Worm (Caenorhabditis elegans): ENCODE results near the gene gei-4.

The gei-4 gene

DNA sequence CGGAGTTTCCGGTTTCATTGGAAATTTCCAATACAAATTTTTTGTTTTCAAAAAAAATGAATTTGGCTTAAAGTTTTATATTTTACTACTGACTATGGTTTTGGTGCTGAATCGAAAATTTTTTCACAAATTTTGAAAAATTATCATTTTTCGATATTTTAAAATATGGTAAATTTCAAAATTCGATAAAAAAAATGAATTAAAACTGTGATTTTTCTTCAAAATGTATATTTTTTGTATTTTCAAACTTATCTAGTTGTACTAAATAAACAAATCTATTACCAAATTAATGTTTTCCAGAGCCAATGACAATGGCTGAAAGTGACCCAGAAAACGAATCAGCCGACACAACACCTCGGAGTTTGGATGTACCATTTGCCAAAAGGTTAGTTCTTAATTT is 11.0 kb upstream of the gei-4 start, which contains the start of gene pll-1:
Gene pll-1 (plus strand): TSS at position 301 of the 400 bp plus-strand sequence.
- TF ChIP-seq nhr-42 (GFP tag; IDR thresholded peaks at IDR 0.05) (no peak), aha-1 (tag) (peak; percentile 26)

DNA sequence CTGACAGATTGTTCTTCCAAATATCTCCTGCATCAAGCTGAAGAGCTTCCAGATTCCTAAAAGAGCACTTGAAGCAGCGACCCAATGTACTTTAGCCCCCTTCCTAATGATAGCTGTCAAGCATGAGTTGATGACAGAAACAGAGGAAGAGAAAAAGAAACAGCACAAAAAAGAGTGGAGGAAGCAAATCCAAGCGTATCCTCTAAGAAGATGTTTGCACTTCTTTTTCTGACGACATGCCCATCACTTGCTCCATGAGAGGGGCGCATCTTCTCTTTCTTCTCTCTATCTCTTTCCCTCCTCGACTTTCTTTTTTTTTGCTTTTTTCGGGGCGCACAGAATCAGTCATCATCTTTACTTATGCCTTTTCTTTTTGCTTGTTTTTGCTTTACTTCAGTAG is 5.7 kb upstream of the gei-4 start:
- no peak for TF ChIP-seq hif-1 (tag; optimal IDR thresholded peaks at IDR 0.05)
- TF ChIP-seq duxl-1 (tag; optimal IDR thresholded peaks at IDR 0.05; ENCODE audit: poor library complexity) = no peak
- TF ChIP-seq ctbp-1 (GFP tag; IDR thresholded peaks at IDR 0.05) = 0 out of 2 replicates have a peak, but pooled peaks have one; percentile 37
- TF ChIP-seq ceh-82 (tag; optimal IDR thresholded peaks at IDR 0.05) = no peak
- TF ChIP-seq mdl-1 (tag; optimal IDR thresholded peaks at IDR 0.05) = no peak
- no peak for TF ChIP-seq D1046.2 (GFP tag; IDR thresholded peaks at IDR 0.05)
- no peak for TF ChIP-seq nhr-10 (tag; optimal IDR thresholded peaks at IDR 0.05)
- no peak for TF ChIP-seq spr-3 (GFP tag; optimal IDR thresholded peaks at IDR 0.05)
- TF ChIP-seq dmd-9 (GFP tag; IDR thresholded peaks at IDR 0.05) = no peak
- TF ChIP-seq lin-38 (GFP tag; IDR thresholded peaks at IDR 0.05) = no peak
- TF ChIP-seq pha-4 (GFP tag; IDR thresholded peaks at IDR 0.05) = no peak
- TF ChIP-seq pha-4 (tag; optimal IDR thresholded peaks at IDR 0.05) = no peak
- TF ChIP-seq spr-1 (tag; optimal IDR thresholded peaks at IDR 0.05) = no peak
- TF ChIP-seq nhr-76 (tag; optimal IDR thresholded peaks at IDR 0.05) = no peak
- TF ChIP-seq T26A8.4 (GFP tag; IDR thresholded peaks at IDR 0.05) = no peak
- TF ChIP-seq F49E8.2 (tag; optimal IDR thresholded peaks at IDR 0.05; ENCODE audit: borderline replicate concordance) = no peak
- TF ChIP-seq aha-1 (tag) = peak; percentile 32
- no peak for TF ChIP-seq nhr-41 (GFP tag; IDR thresholded peaks at IDR 0.05)
- TF ChIP-seq php-3 (GFP tag; IDR thresholded peaks at IDR 0.05) = no peak
- TF ChIP-seq unc-62 (GFP tag; optimal IDR thresholded peaks at IDR 0.05 in 1 of 2) = peak in 1 of 2 experiments; percentile 77
- TF ChIP-seq unc-62 (tag; optimal IDR thresholded peaks at IDR 0.05) = no peak
- no peak for TF ChIP-seq R02D3.7 (tag; optimal IDR thresholded peaks at IDR 0.05)
- no peak for TF ChIP-seq zfp-2 (tag; optimal IDR thresholded peaks at IDR 0.05)
- no peak for TF ChIP-seq egl-43 (GFP tag; IDR thresholded peaks at IDR 0.05)
- no peak for TF ChIP-seq ces-1 (GFP tag; optimal IDR thresholded peaks at IDR 0.05)

DNA sequence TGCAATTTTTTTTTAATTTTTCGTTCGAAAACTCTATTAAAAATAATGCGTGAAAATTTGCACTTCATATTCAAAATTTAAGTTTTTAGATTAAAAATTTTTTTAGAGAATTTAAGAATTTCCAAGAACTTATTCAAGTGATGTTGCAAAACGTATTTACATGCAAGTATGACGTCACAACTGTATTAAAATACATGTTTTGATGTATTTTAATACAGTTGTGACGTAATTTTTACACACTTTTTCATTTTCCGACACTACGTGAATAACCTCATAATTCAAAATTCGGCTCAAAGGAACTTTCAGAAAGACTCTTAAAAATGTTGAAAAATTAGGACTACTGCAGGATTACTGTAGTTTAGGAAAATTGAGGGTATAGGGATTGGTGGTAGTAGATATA is 3.5 kb upstream of the gei-4 start:
- TF ChIP-seq rbr-2 (tag; optimal IDR thresholded peaks at IDR 0.05) = no peak
- no peak for TF ChIP-seq egl-27 (tag; optimal IDR thresholded peaks at IDR 0.05)
- no peak for TF ChIP-seq lin-39 (tag; optimal IDR thresholded peaks at IDR 0.05)
- TF ChIP-seq mxl-3 (GFP tag; optimal IDR thresholded peaks at IDR 0.05) = no peak
- TF ChIP-seq dmd-8 (GFP tag; IDR thresholded peaks at IDR 0.05) = no peak
- no peak for TF ChIP-seq ZK546.5 (tag; optimal IDR thresholded peaks at IDR 0.05)
- TF ChIP-seq aha-1 (tag) = no peak
- TF ChIP-seq mdt-29 (GFP tag; IDR thresholded peaks at IDR 0.05) = no peak
- TF ChIP-seq saeg-2 (GFP tag; IDR thresholded peaks at IDR 0.05) = no peak
- TF ChIP-seq ceh-20 (GFP tag; IDR thresholded peaks at IDR 0.05) = no peak
- TF ChIP-seq daf-19 (GFP tag; conservative IDR thresholded peaks at IDR 0.05) = no peak

DNA sequence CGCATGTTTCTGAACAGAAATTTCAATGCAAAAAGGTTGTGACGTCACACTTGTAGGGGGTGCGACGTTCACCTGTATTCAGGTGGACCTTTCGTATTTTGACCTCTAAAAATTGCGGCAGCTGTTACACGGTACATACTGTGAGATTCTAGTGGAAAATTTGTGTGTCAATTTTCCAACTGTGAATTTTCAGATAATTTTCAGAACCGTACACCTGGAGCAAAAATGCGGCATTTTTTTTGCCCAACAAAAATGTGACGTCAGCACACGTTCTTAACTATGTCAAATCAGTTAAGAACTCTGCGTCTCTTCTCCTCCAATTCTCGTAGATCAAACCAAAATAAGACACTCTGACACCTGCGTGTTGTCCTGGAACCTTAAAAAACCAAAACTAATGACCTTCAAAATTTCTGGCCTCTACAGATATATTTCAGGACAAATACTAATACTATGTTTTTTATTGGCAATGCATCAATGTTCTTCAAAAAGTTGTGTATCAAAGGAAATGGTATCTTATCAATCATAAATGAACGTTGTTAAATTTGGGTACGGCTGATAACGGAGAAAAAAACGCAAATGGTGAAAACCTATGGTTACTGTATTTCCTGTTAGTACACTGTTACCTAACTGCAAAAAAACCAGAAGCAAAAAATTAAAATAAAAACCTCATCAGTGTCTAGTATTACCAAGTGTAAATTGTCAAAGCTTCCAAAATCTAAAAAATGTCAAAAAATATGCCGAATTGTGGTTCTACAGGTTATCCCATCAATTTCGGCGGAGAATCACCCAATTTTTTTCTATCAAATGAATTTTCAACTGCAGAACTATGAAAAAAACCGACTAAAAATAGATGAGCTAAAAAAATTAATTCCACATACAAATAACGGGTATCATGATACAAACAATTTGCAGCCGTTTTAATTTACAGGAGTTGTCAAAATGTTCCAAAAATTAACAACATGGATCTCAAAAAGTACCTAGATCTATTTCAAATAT is 2.6 kb upstream of the gei-4 start:
- TF ChIP-seq daf-19 (GFP tag; conservative IDR thresholded peaks at IDR 0.05) = no peak
- TF ChIP-seq zip-11 (GFP tag; IDR thresholded peaks at IDR 0.05) = no peak
- no peak for TF ChIP-seq aha-1 (tag)
- no peak for TF ChIP-seq ztf-11 (tag; optimal IDR thresholded peaks at IDR 0.05)
- no peak for TF ChIP-seq ceh-32 (tag; optimal IDR thresholded peaks at IDR 0.05; ENCODE audit: poor library complexity)
- peak; percentile 87 for TF ChIP-seq pqm-1 (tag; optimal IDR thresholded peaks at IDR 0.05)
- TF ChIP-seq F44E2.7 (GFP tag; IDR thresholded peaks at IDR 0.05) = no peak
- no peak for TF ChIP-seq saeg-2 (GFP tag; IDR thresholded peaks at IDR 0.05)
- TF ChIP-seq Y75B8A.6 (GFP tag; IDR thresholded peaks at IDR 0.05) = no peak
- no peak for TF ChIP-seq ZK337.2 (GFP tag; IDR thresholded peaks at IDR 0.05)
- no peak for TF ChIP-seq lin-15B (tag; optimal IDR thresholded peaks at IDR 0.05)
- TF ChIP-seq skn-1 (tag; optimal IDR thresholded peaks at IDR 0.05) = no peak
- TF ChIP-seq ceh-82 (tag; optimal IDR thresholded peaks at IDR 0.05) = no peak
- peak; percentile 52; the same call in 1 of the 2 replicates for TF ChIP-seq php-3 (GFP tag; IDR thresholded peaks at IDR 0.05)
- TF ChIP-seq madf-5 (GFP tag; IDR thresholded peaks at IDR 0.05) = no peak
- TF ChIP-seq set-16 (GFP tag; IDR thresholded peaks at IDR 0.05) = no peak

Data from whole organism, L4 larva.